Fruit fly (Drosophila melanogaster) whole organism, prepupa: ENCODE measurements around the gene Chc.

ENCODE experiments used
- CG11294 ChIP-seq: fragments of 200-800 bp; sonication (Bioruptor generic); IDR thresholded peaks from 2 replicates; pipeline ENCODE4 v1.3.6; 2022; ENCODE audit warnings: missing biosample characterization, missing genetic modification characterization
- CG11762 ChIP-seq: fragments of 200-800 bp; sonication (Bioruptor generic); optimal IDR thresholded peaks from 3 replicates; lab custom pipeline; 2016; ENCODE audit warnings: missing biosample characterization, missing genetic modification characterization; ENCODE audit not compliant: insufficient read depth
- CG6808 ChIP-seq: fragments of 200-800 bp; sonication (Bioruptor generic); optimal IDR thresholded peaks from 3 replicates; lab custom pipeline; 2017; ENCODE audit warnings: missing biosample characterization, missing genetic modification characterization, mild to moderate bottlenecking, moderate library complexity, missing genetic modification reagents
- Gug ChIP-seq: fragments of 200-800 bp; sonication (Bioruptor generic); IDR thresholded peaks from 2 replicates; pipeline ENCODE4 v1.3.6; 2022; ENCODE audit warnings: missing biosample characterization, missing genetic modification characterization
- net ChIP-seq: fragments of 200-800 bp; sonication (Bioruptor generic); optimal IDR thresholded peaks from 3 replicates; lab custom pipeline; 2016; ENCODE audit warnings: missing biosample characterization, missing genetic modification characterization

DNA sequence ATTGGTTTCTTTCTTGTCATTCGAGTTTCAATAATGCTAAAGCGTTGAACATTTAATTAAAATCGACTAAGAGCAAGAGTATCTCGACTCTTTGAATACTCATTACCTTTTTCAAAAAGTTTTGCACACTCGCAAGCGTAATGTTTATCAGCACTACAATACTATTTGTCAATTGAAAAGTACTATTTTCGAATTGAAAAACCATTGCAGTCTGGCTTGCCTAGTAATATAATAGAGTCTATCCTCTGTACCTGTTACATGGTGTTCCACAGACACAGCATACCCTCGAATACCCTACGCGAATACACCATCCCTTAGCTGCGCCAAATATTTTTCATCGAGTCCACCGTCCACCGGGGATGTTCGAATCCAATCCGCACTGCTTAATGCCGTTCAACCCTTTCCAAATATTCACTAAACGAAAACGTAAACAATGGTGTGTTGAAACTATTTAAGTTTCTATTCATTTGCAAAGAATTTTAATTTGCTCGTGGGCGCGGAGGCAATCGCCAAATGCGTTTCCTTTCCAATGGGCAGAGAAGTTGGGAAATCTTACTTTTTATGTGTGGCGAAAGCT is 16.6 kb downstream of the Chc start:
- TF ChIP-seq CG11294 (GFP tag; lab: Robert Waterston, UW): no peak
- no peak for TF ChIP-seq CG6808 (GFP tag; lab: Kevin White, UChicago)
- no peak for TF ChIP-seq Gug (GFP tag; lab: Robert Waterston, UW)
- TF ChIP-seq net (GFP tag; lab: Kevin White, UChicago): no peak
- TF ChIP-seq CG11762 (GFP tag; lab: Kevin White, UChicago): no peak
